Fruit fly (Drosophila melanogaster) whole organism: ENCODE results near the gene ftz-f1.

ENCODE experiments used
- CG8478 ChIP-seq: fragments of >200 bp; optimal IDR thresholded peaks from 2 replicates; lab custom pipeline; 2018; ENCODE audit warnings: inconsistent platforms
- Dll ChIP-seq: fragments of >200 bp; optimal IDR thresholded peaks from 2 replicates; lab custom pipeline; 2017
- EcR ChIP-seq, 2 experiments: fragments of >200 bp; optimal IDR thresholded peaks; 2 replicates each; lab custom pipeline; 2017; ENCODE audit warnings: missing biosample characterization in 2 of 2, missing genetic modification characterization in 2 of 2, missing genetic modification reagents in 2 of 2
- pan ChIP-seq: fragments of >200 bp; optimal IDR thresholded peaks from 2 replicates; lab custom pipeline; 2017
- psq ChIP-seq: fragments of >200 bp; optimal IDR thresholded peaks from 2 replicates; lab custom pipeline; 2017
- usp ChIP-seq: fragments of >200 bp; optimal IDR thresholded peaks from 2 replicates; lab custom pipeline; 2017; ENCODE audit warnings: missing biosample characterization, missing genetic modification characterization, mixed read lengths

ftz-f1 gene

dm6 chr3L:18745647-18746046 lies 55.5 kb downstream of the ftz-f1 start, which contains the start of gene MED11:
Gene MED11, plus strand, starts transcription at chr3L:18745856.
- TF ChIP-seq CG8478 (no peak), pan (lab: Kevin White, UChicago) (no peak), psq (no peak), EcR (GFP tag; optimal IDR thresholded peaks at IDR 0.05; lab: Kevin White, UChicago) (no peak), usp (no peak), Dll (lab: Kevin White, UChicago) (no peak)

dm6 chr3L:18744188-18744587 lies 56.9 kb downstream of the ftz-f1 start, which contains the start of gene CG6885:
Gene CG6885, plus strand, starts transcription at chr3L:18744488.
- TF ChIP-seq pan (lab: Kevin White, UChicago) (no peak), CG8478 (no peak), Dll (lab: Kevin White, UChicago) (no peak), usp (no peak), EcR (GFP tag; optimal IDR thresholded peaks at IDR 0.05; lab: Kevin White, UChicago) (no peak), psq (no peak)

- TF ChIP-seq pan (lab: Kevin White, UChicago) (no peak), psq (no peak), EcR (GFP tag; optimal IDR thresholded peaks at IDR 0.05; lab: Kevin White, UChicago) (no peak), CG8478 (no peak), usp (no peak), Dll (lab: Kevin White, UChicago) (no peak)
Observed at dm6 chr3L:18743679-18744078, 57.4 kb downstream of the ftz-f1 start.

DNA sequence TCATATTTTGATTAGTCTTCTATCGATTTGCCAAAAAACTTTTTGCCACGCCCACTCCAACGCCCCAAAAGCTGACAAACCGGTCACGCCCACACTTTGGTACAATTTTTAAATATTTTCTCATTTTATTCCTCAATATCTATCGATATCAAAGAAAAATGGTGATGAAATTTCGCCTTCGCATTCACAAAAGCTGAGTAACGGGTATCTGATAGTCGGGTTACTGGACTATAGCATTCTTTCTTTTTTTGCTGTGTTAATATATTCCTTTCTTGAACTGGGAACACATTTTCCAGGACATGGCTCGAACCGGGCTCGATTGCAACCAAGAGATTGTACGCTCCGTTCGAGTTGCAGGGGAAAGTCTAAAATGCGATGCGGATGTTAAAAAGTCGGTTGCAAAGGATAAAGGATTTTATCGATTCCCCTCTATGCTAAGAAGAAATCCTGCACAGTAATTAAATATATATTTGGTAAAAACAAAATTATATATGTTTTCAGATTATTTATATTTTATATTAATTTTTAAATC lies 58.1 kb downstream of the ftz-f1 start:
- no peak for TF ChIP-seq Dll (lab: Kevin White, UChicago)
- no peak for TF ChIP-seq CG8478
- no peak for TF ChIP-seq pan (lab: Kevin White, UChicago)
- TF ChIP-seq EcR (GFP tag; optimal IDR thresholded peaks at IDR 0.05; lab: Kevin White, UChicago): no peak
- no peak for TF ChIP-seq usp
- TF ChIP-seq psq: no peak

dm6 chr3L:18723172-18723571 lies 77.9 kb downstream of the ftz-f1 start, which contains the start of gene CG12477:
Gene CG12477, minus strand, starts transcription at chr3L:18723272.
- TF ChIP-seq EcR (GFP tag; optimal IDR thresholded peaks at IDR 0.05; lab: Kevin White, UChicago) (no peak), usp (no peak), psq (no peak), pan (lab: Kevin White, UChicago) (no peak), Dll (lab: Kevin White, UChicago) (no peak), CG8478 (no peak)
